Worm (Caenorhabditis elegans): ENCODE results near the gene osm-6.

Gene osm-6

ce11 chrV:11921229-11921628 lies 6.0 kb downstream of the osm-6 start (continued):
- TF ChIP-seq lin-15B (tag; optimal IDR thresholded peaks at IDR 0.05) = no peak
- TF ChIP-seq daf-16 (GFP tag; optimal IDR thresholded peaks at IDR 0.05) = no peak
- peak; percentile 80 for TF ChIP-seq daf-16 (tag; optimal IDR thresholded peaks at IDR 0.05)
- TF ChIP-seq spr-3 (GFP tag; optimal IDR thresholded peaks at IDR 0.05) = no peak
- TF ChIP-seq hmg-1.1 (GFP tag; IDR thresholded peaks at IDR 0.05) = peak; percentile 33; the same call in 1 of the 2 replicates
- TF ChIP-seq aha-1 (tag) = no peak
- no peak for TF ChIP-seq dmd-8 (GFP tag; IDR thresholded peaks at IDR 0.05)
- TF ChIP-seq sdz-12 (GFP tag; optimal IDR thresholded peaks at IDR 0.05) = no peak
- no peak for TF ChIP-seq T26A8.4 (GFP tag; IDR thresholded peaks at IDR 0.05)
- 0 out of 2 replicates have a peak, but pooled peaks have one; percentile 51 for TF ChIP-seq Y75B8A.6 (GFP tag; IDR thresholded peaks at IDR 0.05)
- peak; percentile 84 for TF ChIP-seq nhr-28 (tag; optimal IDR thresholded peaks at IDR 0.05)
- TF ChIP-seq zfp-2 (tag; optimal IDR thresholded peaks at IDR 0.05) = no peak
- peak; percentile 75 for TF ChIP-seq dve-1 (tag; optimal IDR thresholded peaks at IDR 0.05; ENCODE audit: insufficient read depth)
- TF ChIP-seq tag-97 (GFP tag; IDR thresholded peaks at IDR 0.05) = no peak
- no peak for TF ChIP-seq daf-8 (GFP tag; IDR thresholded peaks at IDR 0.05)
- TF ChIP-seq ceh-28 (tag; optimal IDR thresholded peaks at IDR 0.05) = no peak

ce11 chrV:11919639-11920038 lies 7.6 kb downstream of the osm-6 start:
- TF ChIP-seq daf-19 (GFP tag; conservative IDR thresholded peaks at IDR 0.05) (0 out of 2 replicates have a peak, but pooled peaks have one; percentile 53), hlh-11 (tag; optimal IDR thresholded peaks at IDR 0.05) (peak; percentile 12), snpc-4 (tag; optimal IDR thresholded peaks at IDR 0.05) (no peak), mep-1 (tag; optimal IDR thresholded peaks at IDR 0.05) (no peak), ceh-20 (GFP tag; IDR thresholded peaks at IDR 0.05) (no peak)

ce11 chrV:11917186-11917585 lies 10.1 kb downstream of the osm-6 start, which contains the start of gene R31.2:
Gene R31.2, plus strand, starts transcription at chrV:11917573.
- TF ChIP-seq ceh-82 (tag; optimal IDR thresholded peaks at IDR 0.05) (no peak), lsy-2 (tag; optimal IDR thresholded peaks at IDR 0.05) (no peak), mep-1 (tag; optimal IDR thresholded peaks at IDR 0.05) (no peak), unc-62 (GFP tag; optimal IDR thresholded peaks at IDR 0.05 in 1 of 2) (no peak), unc-62 (tag; optimal IDR thresholded peaks at IDR 0.05) (no peak), F37D6.2 (tag; optimal IDR thresholded peaks at IDR 0.05) (no peak), egl-27 (tag; optimal IDR thresholded peaks at IDR 0.05) (no peak), T20F7.1 (GFP tag; optimal IDR thresholded peaks at IDR 0.05) (no peak), D1046.2 (GFP tag; IDR thresholded peaks at IDR 0.05) (no peak), ama-1 (optimal IDR thresholded peaks at IDR 0.05) (no peak), nhr-25 (tag; optimal IDR thresholded peaks at IDR 0.05; ENCODE audit: borderline replicate concordance, insufficient read depth) (no peak), fkh-10 (GFP tag; optimal IDR thresholded peaks at IDR 0.05) (no peak), daf-12 (tag; optimal IDR thresholded peaks at IDR 0.05) (no peak), hlh-30 (tag; optimal IDR thresholded peaks at IDR 0.05; ENCODE audit: insufficient read depth) (no peak), nhr-77 (tag; optimal IDR thresholded peaks at IDR 0.05) (no peak), pqm-1 (tag; optimal IDR thresholded peaks at IDR 0.05) (no peak), ceh-62 (tag; optimal IDR thresholded peaks at IDR 0.05) (no peak), sdz-12 (GFP tag; optimal IDR thresholded peaks at IDR 0.05) (no peak), mes-2 (tag; optimal IDR thresholded peaks at IDR 0.05; ENCODE audit: poor library complexity, severe bottlenecking) (no peak), php-3 (GFP tag; IDR thresholded peaks at IDR 0.05) (no peak)

- TF ChIP-seq madf-9 (GFP tag; conservative IDR thresholded peaks at IDR 0.05) (no peak), unc-62 (GFP tag; optimal IDR thresholded peaks at IDR 0.05 in 1 of 2) (peak in 1 of 2 experiments; percentile 82), unc-62 (tag; optimal IDR thresholded peaks at IDR 0.05) (no peak)
Observed at ce11 chrV:11913283-11913682, 14.0 kb downstream of the osm-6 start.

Data from whole organism, L4 larva.